Worm (Caenorhabditis elegans) whole organism, early embryonic: Measurements from ENCODE around the gene srh-24.

Experiments used
- B0310.2 ChIP-seq: sonication (generic microtip); optimal IDR thresholded peaks from 2 replicates; lab custom pipeline; 2016; ENCODE audit warnings: mild to moderate bottlenecking, missing genetic modification characterization, missing compliant biosample characterization
- ama-1 ChIP-seq: fragments of 150-350 bp; optimal IDR thresholded peaks from 2 replicates; lab custom pipeline; 2014
- tbx-37 ChIP-seq: fragments of 200-800 bp; sonication (Bioruptor generic); conservative IDR thresholded peaks from 2 replicates; pipeline ENCODE4 v1.3.6; 2022; ENCODE audit warnings: missing genetic modification reagents, missing genetic modification characterization, missing compliant biosample characterization

- TF ChIP-seq tbx-37 (GFP tag; lab: Robert Waterston, UW) (no peak), B0310.2 (tag; lab: Kevin White, UChicago) (no peak), ama-1 (no peak)
Observed at ce11 chrV:13946385-13947019, 14.3 kb downstream of the srh-24 start, which contains the start of the genes srx-10 and clec-226.
